Worm (Caenorhabditis elegans): ENCODE data around the gene cpt-6.
A peak's percentile ranks its signal among the peaks of the same experiment; 100 is the strongest.

The cpt-6 gene

DNA sequence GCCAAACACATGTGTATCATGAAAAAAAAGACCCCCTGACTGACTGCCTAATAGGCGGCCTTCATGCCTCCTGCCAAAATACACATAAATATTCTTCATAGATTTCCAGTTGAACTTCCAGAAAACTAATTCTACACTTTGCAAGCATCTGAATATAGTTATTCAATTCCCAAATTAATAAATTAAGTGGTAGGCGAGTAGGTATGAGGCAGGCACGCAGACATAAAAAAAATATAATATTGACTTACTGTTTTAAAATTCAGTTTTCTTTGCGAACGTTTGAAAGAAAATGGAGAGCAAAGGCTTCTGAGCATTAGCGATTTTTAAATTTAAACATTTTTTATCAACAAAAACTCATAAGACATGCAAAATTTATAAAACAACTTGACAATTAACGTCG, 5.8 kb downstream of the cpt-6 start (continued):
- TF ChIP-seq snpc-1.2 (GFP tag; IDR thresholded peaks at IDR 0.05) (no peak), F49E8.2 (tag; optimal IDR thresholded peaks at IDR 0.05; ENCODE audit: borderline replicate concordance) (no peak), mdl-1 (tag; optimal IDR thresholded peaks at IDR 0.05) (no peak), lin-29 (GFP tag; IDR thresholded peaks at IDR 0.05) (no peak), lin-1 (GFP tag; IDR thresholded peaks at IDR 0.05) (peak; percentile 30; the same call in 1 of the 2 replicates), php-3 (GFP tag; IDR thresholded peaks at IDR 0.05) (no peak), cey-2 (tag; optimal IDR thresholded peaks at IDR 0.05; ENCODE audit: borderline replicate concordance, insufficient read depth) (no peak), nhr-28 (tag; optimal IDR thresholded peaks at IDR 0.05) (no peak), Y48G9A.11 (GFP tag; IDR thresholded peaks at IDR 0.05) (no peak), nhr-102 (tag; optimal IDR thresholded peaks at IDR 0.05) (peak; percentile 27), aha-1 (tag) (no peak), daf-16 (GFP tag; optimal IDR thresholded peaks at IDR 0.05) (peak in 1 of 2 experiments; percentile 11), daf-16 (tag; optimal IDR thresholded peaks at IDR 0.05) (peak; percentile 34), lsy-2 (tag; optimal IDR thresholded peaks at IDR 0.05) (peak in 1 of 2 experiments; percentile 8), mxl-3 (GFP tag; optimal IDR thresholded peaks at IDR 0.05) (no peak), T20F7.1 (GFP tag; optimal IDR thresholded peaks at IDR 0.05) (peak; percentile 22), ceh-32 (tag; optimal IDR thresholded peaks at IDR 0.05; ENCODE audit: poor library complexity) (no peak), tra-1 (GFP tag; IDR thresholded peaks at IDR 0.05) (peak; percentile 53; the same call in 1 of the 2 replicates), spr-3 (GFP tag; optimal IDR thresholded peaks at IDR 0.05) (no peak), mes-2 (tag; optimal IDR thresholded peaks at IDR 0.05; ENCODE audit: poor library complexity, severe bottlenecking) (no peak), unc-39 (tag; optimal IDR thresholded peaks at IDR 0.05) (no peak), nhr-76 (tag; optimal IDR thresholded peaks at IDR 0.05) (no peak), lin-15B (tag; optimal IDR thresholded peaks at IDR 0.05) (peak; percentile 14), hmg-1.1 (GFP tag; IDR thresholded peaks at IDR 0.05) (no peak), hif-1 (tag; optimal IDR thresholded peaks at IDR 0.05) (no peak), nhr-10 (tag; optimal IDR thresholded peaks at IDR 0.05) (peak; percentile 9), F44E2.7 (GFP tag; IDR thresholded peaks at IDR 0.05) (no peak), nhr-25 (tag; optimal IDR thresholded peaks at IDR 0.05; ENCODE audit: borderline replicate concordance, insufficient read depth) (no peak), lir-3 (tag; optimal IDR thresholded peaks at IDR 0.05) (no peak), ceh-62 (tag; optimal IDR thresholded peaks at IDR 0.05) (no peak), Y5F2A.4 (GFP tag; optimal IDR thresholded peaks at IDR 0.05) (no peak), daf-12 (tag; optimal IDR thresholded peaks at IDR 0.05) (no peak)

DNA sequence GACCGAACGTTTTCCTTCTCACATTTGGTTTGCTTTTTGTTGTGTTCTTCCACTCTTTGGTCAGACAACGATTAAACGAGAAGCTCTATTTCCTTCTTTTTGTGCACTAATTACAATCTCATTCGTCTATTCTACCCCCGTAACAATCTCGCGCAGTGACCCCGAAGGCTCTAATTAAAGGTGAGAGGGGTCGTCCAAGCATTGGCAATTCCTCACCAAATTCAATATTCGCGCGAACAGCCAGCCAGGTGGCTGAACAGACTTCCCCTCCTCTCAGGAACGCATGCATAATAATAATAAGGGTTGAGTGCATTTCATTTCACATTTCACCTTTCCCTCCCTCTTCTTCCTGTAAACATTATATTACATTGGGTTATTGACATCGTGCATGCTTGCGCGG, 8.6 kb downstream of the cpt-6 start:
- TF ChIP-seq ZK546.5 (tag; optimal IDR thresholded peaks at IDR 0.05) (no peak), aha-1 (tag) (peak; percentile 55)

DNA sequence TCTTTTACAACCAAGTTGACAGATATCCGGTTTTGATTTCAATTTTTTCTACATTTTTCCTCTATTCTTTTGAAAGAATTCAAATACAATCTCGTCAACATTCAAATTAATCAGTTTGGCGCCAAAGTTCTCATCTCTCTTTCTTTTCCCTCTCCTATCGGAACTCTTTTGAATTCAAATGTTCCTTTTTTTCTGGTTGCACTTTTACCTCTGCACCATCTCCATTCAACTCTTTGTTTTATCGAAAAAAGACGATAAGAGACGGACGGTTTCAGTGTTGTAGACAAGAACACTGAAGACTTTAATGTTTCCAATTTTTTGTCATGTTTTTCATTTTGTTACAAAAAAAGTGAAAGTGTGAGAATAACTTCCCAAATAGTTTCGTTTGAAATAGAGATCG, 17.7 kb downstream of the cpt-6 start:
- TF ChIP-seq ama-1 (optimal IDR thresholded peaks at IDR 0.05): no peak
- peak; percentile 36 for TF ChIP-seq dpl-1 (GFP tag; optimal IDR thresholded peaks at IDR 0.05)
- TF ChIP-seq nhr-28 (tag; optimal IDR thresholded peaks at IDR 0.05): peak; percentile 72
- TF ChIP-seq hlh-11 (tag; optimal IDR thresholded peaks at IDR 0.05): peak; percentile 61
- TF ChIP-seq dve-1 (tag; optimal IDR thresholded peaks at IDR 0.05; ENCODE audit: insufficient read depth): peak; percentile 83
- no peak for TF ChIP-seq daf-16 (GFP tag; optimal IDR thresholded peaks at IDR 0.05)
- TF ChIP-seq daf-16 (tag; optimal IDR thresholded peaks at IDR 0.05): peak; percentile 77
- TF ChIP-seq saeg-2 (GFP tag; IDR thresholded peaks at IDR 0.05): no peak
- TF ChIP-seq lin-1 (GFP tag; IDR thresholded peaks at IDR 0.05): peak; percentile 46; the same call in 1 of the 2 replicates
- no peak for TF ChIP-seq unc-130 (GFP tag; optimal IDR thresholded peaks at IDR 0.05)
- no peak for TF ChIP-seq arid-1 (GFP tag; conservative IDR thresholded peaks at IDR 0.05)
- TF ChIP-seq mep-1 (tag; optimal IDR thresholded peaks at IDR 0.05): peak; percentile 18
- TF ChIP-seq nhr-77 (tag; optimal IDR thresholded peaks at IDR 0.05): peak; percentile 43
- peak; percentile 60 for TF ChIP-seq dmd-6 (GFP tag; IDR thresholded peaks at IDR 0.05)
- TF ChIP-seq pqm-1 (tag; optimal IDR thresholded peaks at IDR 0.05): peak; percentile 90
- TF ChIP-seq spr-3 (GFP tag; optimal IDR thresholded peaks at IDR 0.05): no peak

Measured in whole organism, L4 larva.